Fruit fly (Drosophila melanogaster): ENCODE results near the gene CG42714.

- TF ChIP-seq gcm (GFP tag; optimal IDR thresholded peaks at IDR 0.05) (no peak), Doc2 (GFP tag; IDR thresholded peaks at IDR 0.05) (no peak)
Observed at dm6 chr3L:6261230-6261629, 27.4 kb upstream of the CG42714 start.
